Worm (Caenorhabditis elegans) whole organism, early embryonic: ENCODE data around the gene T03E6.8.

Experiments used
- F13C5.2 ChIP-seq: sonication (generic microtip); optimal IDR thresholded peaks from 2 replicates; lab custom pipeline; 2017; ENCODE audit warnings: mild to moderate bottlenecking, missing genetic modification characterization, inconsistent platforms, missing compliant biosample characterization
- aly-1 ChIP-seq: sonication (generic microtip); optimal IDR thresholded peaks from 2 replicates; lab custom pipeline; 2016; ENCODE audit warnings: missing genetic modification characterization, missing compliant biosample characterization
- ceh-36 ChIP-seq: sonication (generic microtip); optimal IDR thresholded peaks from 2 replicates; lab custom pipeline; 2016; ENCODE audit warnings: missing genetic modification characterization, inconsistent platforms, missing compliant biosample characterization
- ets-7 ChIP-seq: sonication (generic microtip); optimal IDR thresholded peaks from 2 replicates; lab custom pipeline; 2016; ENCODE audit warnings: missing genotype, missing genetic modification characterization, missing compliant biosample characterization
- pes-1 ChIP-seq: fragments of 200-800 bp; sonication (Bioruptor generic); IDR thresholded peaks from 2 replicates; pipeline ENCODE4 v1.3.6; 2022; ENCODE audit warnings: missing genetic modification reagents, missing genetic modification characterization, missing compliant biosample characterization
- scrt-1 ChIP-seq: fragments of 200-800 bp; sonication (Bioruptor generic); IDR thresholded peaks from 2 replicates; pipeline ENCODE4 v1.3.6; 2022; ENCODE audit warnings: missing genetic modification characterization, missing compliant biosample characterization
- sea-1 ChIP-seq: fragments of 200-800 bp; sonication (Bioruptor generic); conservative IDR thresholded peaks from 2 replicates; pipeline ENCODE4 v1.3.6; 2022; ENCODE audit warnings: missing genetic modification characterization, missing compliant biosample characterization
- tbx-11 ChIP-seq: fragments of 200-800 bp; sonication (Bioruptor generic); IDR thresholded peaks from 2 replicates; pipeline ENCODE4 v1.3.6; 2022; ENCODE audit warnings: missing genetic modification characterization, missing compliant biosample characterization
- tra-4 ChIP-seq: sonication (generic microtip); optimal IDR thresholded peaks from 2 replicates; lab custom pipeline; 2017; ENCODE audit warnings: missing genetic modification characterization, missing compliant biosample characterization

- TF ChIP-seq tra-4 (tag; lab: Kevin White, UChicago) = no peak
- no peak for TF ChIP-seq tbx-11 (GFP tag; lab: Robert Waterston, UW)
- no peak for TF ChIP-seq aly-1 (tag; lab: Kevin White, UChicago)
- no peak for TF ChIP-seq ets-7 (tag; lab: Kevin White, UChicago)
- no peak for TF ChIP-seq F13C5.2 (tag; lab: Kevin White, UChicago)
- TF ChIP-seq sea-1 (GFP tag; lab: Robert Waterston, UW) = no peak
- no peak for TF ChIP-seq ceh-36 (tag; lab: Kevin White, UChicago)
- TF ChIP-seq scrt-1 (GFP tag; lab: Robert Waterston, UW) = no peak
- no peak for TF ChIP-seq pes-1 (GFP tag; lab: Robert Waterston, UW)
Observed at ce11 chrV:16610791-16611385, 7.9 kb upstream of the T03E6.8 start, which contains the start of gene srw-54.
